Fruit fly (Drosophila melanogaster): Measurements from ENCODE around the gene CG14073.

The CG14073 gene

DNA sequence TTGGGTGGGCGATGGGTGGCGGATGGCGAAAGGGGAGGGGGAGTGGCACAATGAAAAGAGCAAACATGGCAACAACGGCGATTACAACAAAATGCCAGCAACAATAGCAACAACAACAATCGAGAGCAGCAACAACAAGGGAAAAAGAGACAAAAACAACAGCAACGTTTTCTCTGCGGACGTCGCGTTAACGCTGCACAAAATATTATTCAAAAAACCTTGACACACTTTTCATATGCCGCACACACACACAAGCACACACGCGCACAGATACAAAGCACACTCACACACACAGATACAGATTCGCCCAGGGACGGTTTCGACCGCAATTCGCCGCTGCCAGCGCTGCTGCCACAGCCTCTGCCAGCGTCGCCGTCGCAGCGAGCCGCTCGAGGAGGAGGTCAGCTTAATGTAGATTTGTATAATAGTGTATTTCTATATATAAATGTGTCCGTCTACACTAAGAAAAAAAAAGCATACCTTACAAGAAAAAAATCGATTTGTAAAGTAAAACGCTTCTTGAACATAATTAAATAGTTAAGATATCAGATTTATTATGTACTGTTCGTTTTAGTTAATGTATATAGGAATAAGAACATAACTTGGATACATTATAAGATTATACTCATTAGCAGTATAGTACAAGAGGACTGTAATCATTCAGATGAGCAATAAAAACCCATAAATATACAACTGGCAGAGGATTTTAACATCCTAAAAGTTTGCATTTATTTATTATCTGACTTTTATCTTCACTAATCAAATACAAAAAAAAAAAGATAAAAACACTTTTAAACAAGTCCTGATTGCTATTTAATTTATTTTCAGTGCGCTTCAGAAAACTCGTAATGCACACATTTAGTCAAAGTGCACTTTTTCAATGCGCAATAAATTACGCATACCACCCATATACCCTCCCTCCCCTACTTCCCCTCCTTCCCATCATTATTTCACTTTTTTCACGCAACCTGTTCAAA is 38.5 kb downstream of the CG14073 start:
- TF ChIP-seq Dll (optimal IDR thresholded peaks at IDR 0.05), result no peak
- TF ChIP-seq psq (optimal IDR thresholded peaks at IDR 0.05), result no peak
- TF ChIP-seq pan (optimal IDR thresholded peaks at IDR 0.05), result no peak
- TF ChIP-seq CG8478 (optimal IDR thresholded peaks at IDR 0.05), result no peak
- TF ChIP-seq EcR (GFP tag; optimal IDR thresholded peaks at IDR 0.05), result no peak
- no peak for TF ChIP-seq usp (GFP tag; optimal IDR thresholded peaks at IDR 0.05)

dm6 chr3L:18772014-18772560 is 48.4 kb downstream of the CG14073 start:
- TF ChIP-seq CG8478 (optimal IDR thresholded peaks at IDR 0.05) (no peak), Dll (optimal IDR thresholded peaks at IDR 0.05) (no peak), EcR (GFP tag; optimal IDR thresholded peaks at IDR 0.05) (no peak), usp (GFP tag; optimal IDR thresholded peaks at IDR 0.05) (no peak), psq (optimal IDR thresholded peaks at IDR 0.05) (no peak), pan (optimal IDR thresholded peaks at IDR 0.05) (no peak)

dm6 chr3L:18771095-18772013 is 49.1 kb downstream of the CG14073 start:
- no peak for TF ChIP-seq EcR (GFP tag; optimal IDR thresholded peaks at IDR 0.05)
- TF ChIP-seq Dll (optimal IDR thresholded peaks at IDR 0.05), result peak; percentile 78

DNA sequence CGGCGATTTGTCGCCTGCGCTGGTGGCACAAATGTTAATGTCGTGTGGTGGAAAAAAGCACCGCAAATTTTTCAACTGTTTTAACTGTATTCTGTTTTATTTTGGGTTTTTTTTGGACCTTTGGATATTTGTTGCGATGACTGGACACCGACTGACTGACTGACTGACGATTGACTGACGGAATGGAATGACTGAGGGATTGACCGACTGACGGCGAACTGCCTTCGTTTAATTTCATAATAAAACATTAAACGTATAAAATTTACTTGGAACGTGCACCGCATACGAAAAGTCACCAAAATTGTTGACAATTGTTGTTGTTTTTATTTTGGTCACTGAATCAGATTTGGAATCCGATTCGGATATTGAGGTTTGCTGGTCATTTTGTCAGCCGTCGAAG is 50.7 kb downstream of the CG14073 start:
- TF ChIP-seq CG8478 (optimal IDR thresholded peaks at IDR 0.05), result no peak
- no peak for TF ChIP-seq usp (GFP tag; optimal IDR thresholded peaks at IDR 0.05)
- no peak for TF ChIP-seq psq (optimal IDR thresholded peaks at IDR 0.05)
- no peak for TF ChIP-seq Dll (optimal IDR thresholded peaks at IDR 0.05)
- TF ChIP-seq pan (optimal IDR thresholded peaks at IDR 0.05), result no peak
- no peak for TF ChIP-seq EcR (GFP tag; optimal IDR thresholded peaks at IDR 0.05)

dm6 chr3L:18768788-18769707 is 51.4 kb downstream of the CG14073 start:
- TF ChIP-seq CG8478 (optimal IDR thresholded peaks at IDR 0.05), result no peak
- TF ChIP-seq pan (optimal IDR thresholded peaks at IDR 0.05), result no peak
- no peak for TF ChIP-seq psq (optimal IDR thresholded peaks at IDR 0.05)
- no peak for TF ChIP-seq EcR (GFP tag; optimal IDR thresholded peaks at IDR 0.05)
- no peak for TF ChIP-seq usp (GFP tag; optimal IDR thresholded peaks at IDR 0.05)
- no peak for TF ChIP-seq Dll (optimal IDR thresholded peaks at IDR 0.05)

DNA sequence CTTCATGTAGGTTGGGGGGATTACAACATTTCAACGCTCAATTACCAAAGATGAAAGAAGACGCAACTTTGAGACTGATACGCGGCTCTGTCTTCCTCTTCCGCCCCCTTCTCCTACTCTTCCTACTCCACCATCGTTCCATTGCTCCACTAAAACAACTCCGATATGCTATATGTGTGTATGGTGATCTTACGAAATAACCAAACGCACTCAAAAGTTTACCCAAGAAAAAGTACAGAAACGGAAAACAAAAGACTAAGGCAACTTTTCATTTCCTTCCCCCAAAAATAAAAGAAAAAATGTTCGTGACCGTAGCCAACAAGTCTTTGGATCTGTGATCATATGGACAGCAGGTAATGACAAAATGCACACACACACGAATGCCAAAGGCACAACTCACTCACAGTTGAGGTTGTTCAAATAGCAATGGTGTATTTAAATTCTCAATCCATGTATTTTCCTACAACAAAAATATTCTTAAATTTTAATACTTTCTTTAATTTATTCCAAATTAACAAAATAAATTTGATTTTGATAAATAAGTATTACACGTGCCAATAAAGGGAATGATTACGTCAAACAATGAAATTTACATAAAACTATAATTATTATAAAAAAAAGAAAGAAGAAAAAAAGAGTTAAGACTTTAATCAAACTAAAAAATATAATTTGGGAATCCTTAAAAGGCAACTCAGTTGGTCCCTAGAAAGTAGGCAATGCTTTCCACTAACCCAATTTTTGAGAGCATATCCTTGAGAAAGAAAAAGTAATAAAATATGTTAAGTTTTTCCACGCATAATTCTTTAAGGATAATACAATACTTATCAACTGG is 52.3 kb downstream of the CG14073 start:
- TF ChIP-seq usp (GFP tag; optimal IDR thresholded peaks at IDR 0.05) (no peak), EcR (GFP tag; optimal IDR thresholded peaks at IDR 0.05) (no peak), psq (optimal IDR thresholded peaks at IDR 0.05) (no peak), pan (optimal IDR thresholded peaks at IDR 0.05) (no peak)

DNA sequence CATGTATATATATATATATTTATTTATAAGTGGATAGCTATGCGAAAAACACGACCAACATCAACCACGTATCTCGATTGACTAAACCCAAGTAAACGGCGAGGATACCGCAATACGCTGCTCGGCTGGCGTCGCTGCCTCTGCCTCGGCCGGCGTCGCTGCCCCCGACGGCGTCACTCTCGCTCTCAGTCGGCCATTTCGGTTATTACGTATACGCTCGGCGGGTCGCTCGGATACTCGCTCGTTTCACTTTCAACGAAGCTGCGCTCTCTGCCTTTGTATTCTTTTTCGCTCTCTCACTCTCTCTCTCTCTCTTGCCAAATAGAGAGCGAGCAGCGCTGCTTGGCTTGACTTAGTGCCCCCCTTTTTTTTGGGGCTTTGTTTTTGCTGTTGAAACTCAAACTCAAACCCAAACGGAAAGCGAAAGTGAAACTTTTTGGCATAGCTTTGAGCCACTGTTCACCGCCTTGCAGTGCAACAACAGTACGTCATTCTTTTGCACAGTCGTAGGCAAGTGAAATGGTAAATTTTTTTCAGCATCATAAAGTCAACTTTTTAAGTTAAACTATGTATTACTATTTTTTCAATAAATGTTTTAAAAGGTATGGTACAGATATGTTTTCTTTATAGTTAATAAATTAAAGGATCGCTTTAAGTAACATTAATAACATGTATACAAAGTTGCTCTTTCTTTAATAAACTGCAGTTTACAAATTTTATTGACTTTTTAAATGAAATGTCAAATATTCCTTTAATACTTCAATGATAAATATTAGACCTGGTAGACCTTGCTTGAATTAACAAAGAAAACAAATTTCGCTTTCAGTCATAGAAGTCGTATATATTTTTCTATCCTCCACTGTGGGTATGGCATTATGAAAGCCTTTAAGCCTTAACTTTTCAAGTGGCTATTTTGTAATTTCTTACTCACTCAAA is 54.5 kb downstream of the CG14073 start:
- TF ChIP-seq Dll (optimal IDR thresholded peaks at IDR 0.05) (peak; percentile 98), psq (optimal IDR thresholded peaks at IDR 0.05) (no peak)

DNA sequence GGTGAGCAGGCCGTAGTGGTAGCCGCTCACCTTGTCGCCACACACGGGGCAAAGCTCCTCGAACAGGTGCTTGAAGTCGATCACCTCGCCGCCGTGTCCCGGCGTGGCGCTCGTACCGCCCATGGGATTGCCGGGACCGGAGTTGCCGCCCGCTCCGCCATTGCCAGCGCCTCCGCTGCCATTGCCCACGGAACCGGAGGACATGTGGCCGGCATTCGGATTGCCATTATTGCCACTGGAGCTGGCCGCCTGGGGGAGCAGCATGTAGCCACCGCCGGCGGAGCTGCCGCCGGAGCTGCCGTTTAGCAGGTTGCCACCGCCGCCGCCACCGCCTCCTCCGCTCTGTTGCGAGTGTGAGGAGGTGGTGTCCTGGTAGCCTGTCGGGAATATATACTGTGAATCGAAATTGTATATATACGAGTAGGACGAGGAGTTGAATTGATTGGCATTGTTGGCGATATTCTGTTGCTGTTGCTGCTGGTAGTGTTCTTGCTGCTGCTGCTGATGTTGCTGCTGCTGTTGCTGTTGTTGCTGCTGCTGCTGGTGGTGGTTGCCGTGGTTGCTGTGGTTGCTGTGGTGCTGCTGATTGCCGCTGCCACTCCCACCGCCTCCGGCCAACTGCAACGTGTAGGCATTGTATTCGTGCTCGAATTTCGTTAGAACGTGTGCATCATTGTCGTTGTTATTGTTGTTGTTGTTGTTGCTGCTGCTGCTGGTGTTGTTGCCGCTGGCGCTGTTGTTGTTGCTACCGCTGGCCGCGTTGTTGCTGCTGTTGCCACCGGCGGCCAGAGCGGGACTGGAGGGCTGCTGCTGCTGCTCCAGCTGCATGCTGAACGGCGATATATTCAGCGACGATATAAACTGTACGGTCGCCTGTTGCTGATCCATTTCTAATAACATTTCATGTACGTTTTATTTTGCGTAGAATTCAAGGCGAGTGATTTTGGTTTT is 56.7 kb downstream of the CG14073 start:
- TF ChIP-seq usp (GFP tag; optimal IDR thresholded peaks at IDR 0.05) (no peak), psq (optimal IDR thresholded peaks at IDR 0.05) (no peak), Dll (optimal IDR thresholded peaks at IDR 0.05) (no peak)

DNA sequence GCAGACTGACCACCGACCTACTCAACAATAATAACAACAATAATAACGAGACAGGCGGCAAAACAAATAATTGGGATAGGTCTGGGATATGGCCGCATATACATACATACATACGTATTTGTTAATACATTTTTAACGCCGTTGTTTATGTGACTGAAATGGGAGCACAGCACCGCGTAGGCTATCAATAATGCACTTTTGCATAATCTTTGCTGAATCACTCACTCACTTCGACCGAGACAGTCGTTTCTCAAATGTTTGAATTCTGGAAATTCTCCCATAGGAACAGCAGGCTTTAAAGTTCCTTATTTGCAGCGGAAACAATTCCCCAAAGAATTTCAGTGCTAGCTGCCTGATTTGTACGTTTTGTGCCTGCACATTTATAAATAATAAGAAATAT is 58.7 kb downstream of the CG14073 start:
- no peak for TF ChIP-seq CG8478 (optimal IDR thresholded peaks at IDR 0.05)
- no peak for TF ChIP-seq EcR (GFP tag; optimal IDR thresholded peaks at IDR 0.05)
- no peak for TF ChIP-seq pan (optimal IDR thresholded peaks at IDR 0.05)
- no peak for TF ChIP-seq psq (optimal IDR thresholded peaks at IDR 0.05)
- no peak for TF ChIP-seq Dll (optimal IDR thresholded peaks at IDR 0.05)
- no peak for TF ChIP-seq usp (GFP tag; optimal IDR thresholded peaks at IDR 0.05)

Data from whole organism.